Fruit fly (Drosophila melanogaster) whole organism, adult: ENCODE data around the gene nrv1.
A peak's percentile ranks its signal among the peaks of the same experiment; 100 is the strongest.

ENCODE experiments used
- CG11617 ChIP-seq: fragments of 200-800 bp; sonication (Bioruptor generic); optimal IDR thresholded peaks from 2 replicates; lab custom pipeline; 2017; ENCODE audit warnings: mild to moderate bottlenecking, missing biosample characterization, missing genetic modification reagents, missing genetic modification characterization
- CG12768 ChIP-seq: fragments of 200-800 bp; sonication (Bioruptor generic); optimal IDR thresholded peaks from 2 replicates; lab custom pipeline; 2017; ENCODE audit warnings: missing biosample characterization, missing genetic modification characterization, mild to moderate bottlenecking, moderate library complexity, missing genetic modification reagents
- CG14711 ChIP-seq: fragments of 200-800 bp; sonication (Bioruptor generic); optimal IDR thresholded peaks from 2 replicates; lab custom pipeline; 2018; ENCODE audit warnings: missing biosample characterization, mild to moderate bottlenecking, missing genetic modification characterization, moderate library complexity
- CG1620 ChIP-seq: fragments of 200-800 bp; sonication (Bioruptor generic); optimal IDR thresholded peaks from 2 replicates; lab custom pipeline; 2016; ENCODE audit warnings: missing biosample characterization, missing genetic modification characterization
- CG33017 ChIP-seq: fragments of 200-800 bp; sonication (Bioruptor generic); optimal IDR thresholded peaks from 2 replicates; lab custom pipeline; 2018; ENCODE audit warnings: missing biosample characterization, mild to moderate bottlenecking, missing genetic modification characterization, moderate library complexity
- CG5204 ChIP-seq: fragments of 200-800 bp; sonication (Bioruptor generic); optimal IDR thresholded peaks from 2 replicates; lab custom pipeline; 2016; ENCODE audit warnings: missing biosample characterization, missing genetic modification characterization
- CG7045 ChIP-seq: fragments of 200-800 bp; sonication (Bioruptor generic); optimal IDR thresholded peaks from 2 replicates; lab custom pipeline; 2017; ENCODE audit warnings: missing biosample characterization, mild to moderate bottlenecking, missing genetic modification characterization
- CG7101 ChIP-seq: fragments of 200-800 bp; sonication (Bioruptor generic); optimal IDR thresholded peaks from 2 replicates; lab custom pipeline; 2018; ENCODE audit warnings: missing biosample characterization, mild to moderate bottlenecking, missing genetic modification characterization, moderate library complexity
- Clk ChIP-seq: fragments of 200-800 bp; sonication (Bioruptor generic); optimal IDR thresholded peaks from 2 replicates; lab custom pipeline; 2017; ENCODE audit warnings: missing biosample characterization, missing genetic modification characterization
- Crg-1 ChIP-seq: fragments of 200-800 bp; sonication (Bioruptor generic); optimal IDR thresholded peaks from 2 replicates; lab custom pipeline; 2016; ENCODE audit warnings: missing biosample characterization, missing genetic modification characterization
- Mnt ChIP-seq: fragments of 200-800 bp; sonication (Bioruptor generic); optimal IDR thresholded peaks from 2 replicates; lab custom pipeline; 2016; ENCODE audit warnings: missing biosample characterization, mild to moderate bottlenecking, missing genetic modification characterization
- bab1 ChIP-seq: fragments of 200-800 bp; sonication (Bioruptor generic); optimal IDR thresholded peaks from 3 replicates; lab custom pipeline; 2019; ENCODE audit warnings: missing biosample characterization, mild to moderate bottlenecking, missing genetic modification characterization, moderate library complexity
- cic ChIP-seq: fragments of 200-800 bp; sonication (Bioruptor generic); optimal IDR thresholded peaks from 2 replicates; lab custom pipeline; 2017; ENCODE audit warnings: missing biosample characterization, mild to moderate bottlenecking, missing genetic modification characterization, moderate library complexity
- cnc ChIP-seq, 2 experiments: fragments of >200 bp; optimal IDR thresholded peaks; 2 replicates each; lab custom pipeline; 2017
- kay ChIP-seq: fragments of 200-800 bp; sonication (Bioruptor generic); peaks from one replicate; lab custom pipeline; 2016; ENCODE audit warnings: missing biosample characterization, missing genetic modification characterization, borderline replicate concordance
- ovo ChIP-seq: fragments of 200-800 bp; sonication (Bioruptor generic); optimal IDR thresholded peaks from 2 replicates; lab custom pipeline; 2016; ENCODE audit warnings: missing biosample characterization, missing genetic modification characterization
- pad ChIP-seq: fragments of 200-800 bp; sonication (Bioruptor generic); optimal IDR thresholded peaks from 3 replicates; lab custom pipeline; 2017; ENCODE audit warnings: missing biosample characterization, missing genetic modification characterization, mild to moderate bottlenecking, moderate library complexity, missing genetic modification reagents
- tj ChIP-seq: fragments of 200-800 bp; sonication (Bioruptor generic); optimal IDR thresholded peaks from 3 replicates; lab custom pipeline; 2017; ENCODE audit warnings: missing biosample characterization, mild to moderate bottlenecking, missing genetic modification characterization, moderate library complexity
- toe ChIP-seq: fragments of 200-800 bp; sonication (Bioruptor generic); optimal IDR thresholded peaks from 2 replicates; lab custom pipeline; 2016; ENCODE audit warnings: missing biosample characterization, missing genetic modification characterization

Gene nrv1

DNA sequence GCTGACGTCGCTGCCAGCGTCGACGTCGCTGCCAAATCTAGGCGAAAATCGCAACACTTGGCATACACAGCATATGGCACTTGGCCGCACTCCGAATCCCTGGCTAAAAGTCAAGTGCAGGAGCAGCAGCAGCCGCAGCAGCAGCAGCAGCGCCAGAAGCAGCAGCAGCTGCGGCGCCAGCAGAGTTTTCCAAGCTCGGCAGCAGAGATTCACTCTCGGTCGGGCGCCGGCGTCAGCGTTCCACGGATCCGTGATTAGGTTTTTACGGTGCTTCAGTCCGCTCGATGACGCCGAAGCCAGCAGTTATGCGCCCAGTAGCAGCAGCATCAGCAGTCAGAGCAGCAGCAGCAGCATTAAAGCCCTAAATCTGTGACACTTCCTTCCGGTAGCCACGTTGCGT, 35.4 kb upstream of the nrv1 start:
- TF ChIP-seq CG11617 (no peak), tj (no peak), Mnt (GFP tag; lab: Kevin White, UChicago) (no peak), CG7045 (GFP tag; lab: Kevin White, UChicago) (no peak), CG14711 (tag; lab: Kevin White, UChicago) (no peak), cnc (optimal IDR thresholded peaks at IDR 0.05; lab: Kevin White, UChicago) (no peak), CG7101 (no peak), ovo (GFP tag; lab: Kevin White, UChicago) (no peak), CG1620 (GFP tag; lab: Kevin White, UChicago) (no peak), pad (GFP tag; lab: Kevin White, UChicago) (no peak), CG33017 (tag; lab: Kevin White, UChicago) (no peak), Crg-1 (GFP tag; lab: Kevin White, UChicago) (no peak), toe (GFP tag; lab: Kevin White, UChicago) (no peak), bab1 (GFP tag; lab: Kevin White, UChicago) (no peak), CG5204 (GFP tag; lab: Kevin White, UChicago) (no peak), kay (GFP tag; lab: Kevin White, UChicago) (no peak)

DNA sequence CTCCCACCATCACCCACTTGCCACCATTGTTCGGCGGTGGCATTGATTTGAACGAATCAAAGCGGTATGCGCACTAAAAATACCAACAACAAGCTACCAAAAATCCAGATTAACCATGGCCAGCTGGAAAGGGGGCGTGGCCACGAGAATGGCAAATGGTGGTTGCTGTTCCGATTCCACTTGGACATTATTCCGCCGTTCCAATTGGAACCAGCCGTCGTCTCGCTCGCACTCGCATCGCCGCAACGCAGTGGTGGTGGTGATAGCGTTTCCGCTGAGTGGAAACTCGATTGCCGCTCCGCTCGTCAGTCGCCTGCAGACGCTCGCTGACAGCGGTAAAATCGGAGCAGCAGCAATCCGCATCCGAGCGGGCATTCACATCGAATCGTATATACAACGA, 35.0 kb upstream of the nrv1 start, which contains the start of gene sens-2:
sens-2 (plus strand) TSS at position 304 of the 400 bp plus-strand sequence.
- TF ChIP-seq CG33017 (tag; lab: Kevin White, UChicago): no peak
- TF ChIP-seq Mnt (GFP tag; lab: Kevin White, UChicago): no peak
- no peak for TF ChIP-seq CG7101
- no peak for TF ChIP-seq Crg-1 (GFP tag; lab: Kevin White, UChicago)
- no peak for TF ChIP-seq Clk (GFP tag; lab: Kevin White, UChicago)
- no peak for TF ChIP-seq bab1 (GFP tag; lab: Kevin White, UChicago)
- no peak for TF ChIP-seq cnc (optimal IDR thresholded peaks at IDR 0.05; lab: Kevin White, UChicago)
- TF ChIP-seq ovo (GFP tag; lab: Kevin White, UChicago): no peak
- TF ChIP-seq CG5204 (GFP tag; lab: Kevin White, UChicago): no peak
- no peak for TF ChIP-seq toe (GFP tag; lab: Kevin White, UChicago)
- TF ChIP-seq CG1620 (GFP tag; lab: Kevin White, UChicago): no peak
- no peak for TF ChIP-seq tj
- no peak for TF ChIP-seq CG11617
- no peak for TF ChIP-seq pad (GFP tag; lab: Kevin White, UChicago)
- TF ChIP-seq kay (GFP tag; lab: Kevin White, UChicago): no peak
- TF ChIP-seq cic (GFP tag; lab: Kevin White, UChicago): no peak
- TF ChIP-seq CG14711 (tag; lab: Kevin White, UChicago): no peak

DNA sequence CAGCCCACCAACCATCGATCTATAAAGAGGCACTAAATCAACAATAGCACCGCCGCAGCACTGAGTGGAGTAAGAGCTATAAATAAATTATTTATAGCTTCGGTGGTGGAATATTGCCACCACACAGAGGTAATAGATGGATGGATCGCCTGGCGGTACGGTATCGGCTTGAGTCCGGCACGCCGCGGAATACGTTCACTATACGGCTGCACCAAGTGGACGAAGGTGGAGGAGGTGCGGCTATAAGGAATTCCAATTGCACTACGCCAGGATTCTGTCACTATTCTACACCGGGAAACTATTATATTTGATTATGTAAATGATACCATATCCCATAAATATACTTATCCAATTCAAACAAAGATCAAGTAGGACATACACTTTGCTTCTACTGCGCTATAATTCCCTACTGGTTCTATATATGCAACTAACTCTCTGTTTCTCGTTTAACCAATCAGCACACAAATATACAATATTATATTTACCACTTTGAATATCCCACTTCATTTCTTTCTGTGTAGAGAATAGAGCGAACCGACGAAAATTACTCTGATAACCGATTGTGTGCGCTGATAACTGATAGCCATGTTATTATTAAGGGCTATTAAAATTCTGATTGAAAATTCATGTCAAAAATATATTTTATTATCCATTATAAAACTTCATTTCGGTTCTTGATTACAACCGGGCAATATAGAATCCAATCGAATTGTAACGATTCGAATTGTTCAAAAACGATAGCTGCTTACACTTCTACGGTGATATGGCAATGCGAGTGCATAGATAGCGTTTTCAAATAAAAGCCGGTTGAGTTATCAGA, 32.8 kb upstream of the nrv1 start:
- TF ChIP-seq CG33017 (tag; lab: Kevin White, UChicago) (peak; percentile 35), CG7101 (no peak)

dm6 chr2L:6818357-6818756, 31.7 kb upstream of the nrv1 start:
- TF ChIP-seq CG5204 (GFP tag; lab: Kevin White, UChicago): no peak
- no peak for TF ChIP-seq CG14711 (tag; lab: Kevin White, UChicago)
- TF ChIP-seq CG7101: no peak
- TF ChIP-seq CG11617: no peak
- no peak for TF ChIP-seq Crg-1 (GFP tag; lab: Kevin White, UChicago)

dm6 chr2L:6817493-6817892, 30.8 kb upstream of the nrv1 start:
- TF ChIP-seq pad (GFP tag; lab: Kevin White, UChicago): peak; percentile 25
- TF ChIP-seq CG1620 (GFP tag; lab: Kevin White, UChicago): no peak

dm6 chr2L:6805783-6806182, 19.1 kb upstream of the nrv1 start, which contains the start of gene CG17375:
CG17375 (minus strand) TSS chr2L:6805792.
- TF ChIP-seq CG5204 (GFP tag; lab: Kevin White, UChicago) (no peak), CG12768 (GFP tag; lab: Kevin White, UChicago) (no peak)

- TF ChIP-seq CG14711 (tag; lab: Kevin White, UChicago): no peak
- no peak for TF ChIP-seq cic (GFP tag; lab: Kevin White, UChicago)
- TF ChIP-seq CG7045 (GFP tag; lab: Kevin White, UChicago): no peak
- TF ChIP-seq Crg-1 (GFP tag; lab: Kevin White, UChicago): no peak
- TF ChIP-seq CG12768 (GFP tag; lab: Kevin White, UChicago): no peak
- TF ChIP-seq CG33017 (tag; lab: Kevin White, UChicago): no peak
- no peak for TF ChIP-seq Mnt (GFP tag; lab: Kevin White, UChicago)
- no peak for TF ChIP-seq cnc (optimal IDR thresholded peaks at IDR 0.05; lab: Kevin White, UChicago)
- no peak for TF ChIP-seq Clk (GFP tag; lab: Kevin White, UChicago)
Observed at dm6 chr2L:6802740-6803139, 16.1 kb upstream of the nrv1 start, which contains the start of the genes CG17377 and Daao2. CG17377 (minus strand) TSS chr2L:6802840. Daao2 (plus strand) TSS chr2L:6803011.
